Fruit fly (Drosophila melanogaster): ENCODE measurements around the gene Usp39.

Usp39 gene

DNA sequence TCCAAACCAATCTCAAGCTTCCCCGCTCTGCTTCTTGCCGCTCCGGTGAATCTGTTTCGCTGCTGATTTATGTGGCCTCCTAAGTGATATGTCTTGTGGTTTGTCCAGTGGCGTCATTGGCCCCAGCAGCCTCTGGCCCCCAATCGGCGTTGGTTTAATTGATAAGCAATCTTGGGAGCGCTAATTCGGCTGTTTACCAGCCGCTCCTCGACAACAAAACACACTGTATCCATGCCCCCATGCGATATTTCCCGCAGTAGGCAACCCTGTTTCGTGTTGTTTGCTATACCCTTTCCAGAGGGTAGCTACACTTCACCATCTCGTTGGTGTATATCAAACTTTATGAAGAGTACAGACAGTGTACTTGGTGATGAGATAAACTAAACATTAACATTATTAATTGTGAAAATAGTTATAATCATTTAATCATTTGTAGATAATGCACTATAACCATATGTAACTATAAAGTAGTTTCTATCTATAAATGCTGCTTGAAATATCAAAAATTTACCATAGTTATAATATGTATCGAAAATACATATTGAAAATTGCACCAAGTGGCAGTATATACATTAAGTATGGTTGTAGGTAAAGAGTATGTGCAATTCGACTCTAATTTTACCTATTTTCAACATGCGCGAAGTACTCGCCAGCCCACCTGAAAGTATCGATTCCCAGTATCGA, 9.5 kb upstream of the Usp39 start, which contains the start of gene shop (continued):
- TF ChIP-seq zfh1 (GFP tag; IDR thresholded peaks at IDR 0.05) (peak; percentile 76; the same call in 2 of the 3 replicates), Fer3 (tag; optimal IDR thresholded peaks at IDR 0.05) (peak; percentile 76), Mrtf (GFP tag; IDR thresholded peaks at IDR 0.05) (peak; percentile 51; the same call in 1 of the 3 replicates), slp2 (GFP tag; optimal IDR thresholded peaks at IDR 0.05) (peak; percentile 63), CG31388 (GFP tag; optimal IDR thresholded peaks at IDR 0.05) (peak; percentile 54), Doc3 (GFP tag; IDR thresholded peaks at IDR 0.05; ENCODE audit: partially characterized antibody) (peak; percentile 52), fd102C (GFP tag; optimal IDR thresholded peaks at IDR 0.05) (no peak), CG10565 (GFP tag; optimal IDR thresholded peaks at IDR 0.05) (peak; percentile 20), tx (GFP tag; optimal IDR thresholded peaks at IDR 0.05) (peak; percentile 66), CG2120 (GFP tag; optimal IDR thresholded peaks at IDR 0.05) (peak; percentile 91), nerfin-1 (tag; optimal IDR thresholded peaks at IDR 0.05) (peak; percentile 81), CG34422 (GFP tag; IDR thresholded peaks at IDR 0.05) (peak; percentile 96), CG8924 (tag; optimal IDR thresholded peaks at IDR 0.05) (peak; percentile 91), CG2129 (GFP tag; IDR thresholded peaks at IDR 0.05; ENCODE audit: partially characterized antibody) (no peak), Oli (tag; optimal IDR thresholded peaks at IDR 0.05) (peak; percentile 91), ranshi (GFP tag; IDR thresholded peaks at IDR 0.05) (peak; percentile 54; the same call in 1 of the 2 replicates), ssp (GFP tag; IDR thresholded peaks at IDR 0.05) (peak; percentile 65), CG6272 (GFP tag; IDR thresholded peaks at IDR 0.05) (0 out of 2 replicates have a peak, but pooled peaks have one; percentile 42), CG12299 (tag; optimal IDR thresholded peaks at IDR 0.05) (peak; percentile 78), crc (GFP tag; optimal IDR thresholded peaks at IDR 0.05) (peak; percentile 11), luna (GFP tag; optimal IDR thresholded peaks at IDR 0.05) (no peak), Ada2b (GFP tag; IDR thresholded peaks at IDR 0.05) (peak; percentile 51; the same call in 1 of the 2 replicates), crp (GFP tag; optimal IDR thresholded peaks at IDR 0.05) (peak in 1 of 2 experiments; percentile 34), Sox100B (GFP tag; optimal IDR thresholded peaks at IDR 0.05) (peak; percentile 92), eve (GFP tag; optimal IDR thresholded peaks at IDR 0.05) (no peak), Rfx (GFP tag; IDR thresholded peaks at IDR 0.05) (peak; percentile 82), CG11560 (tag; IDR thresholded peaks at IDR 0.05) (0 out of 3 replicates have a peak, but pooled peaks have one; percentile 29), tap (tag; optimal IDR thresholded peaks at IDR 0.05) (peak; percentile 72), CG10979 (tag; optimal IDR thresholded peaks at IDR 0.05) (peak; percentile 87), CHES-1-like (GFP tag; optimal IDR thresholded peaks at IDR 0.05) (peak; percentile 52), Scr (GFP tag; IDR thresholded peaks at IDR 0.05; ENCODE audit: partially characterized antibody) (peak; percentile 38), onecut (GFP tag; IDR thresholded peaks at IDR 0.05) (peak; percentile 60), Optix (GFP tag; IDR thresholded peaks at IDR 0.05) (no peak; the same call in 2 of the 3 replicates), trem (tag; optimal IDR thresholded peaks at IDR 0.05) (peak; percentile 68), al (GFP tag; IDR thresholded peaks at IDR 0.05) (peak; percentile 62), Dip2 (GFP tag; IDR thresholded peaks at IDR 0.05) (no peak), CG31441 (GFP tag; IDR thresholded peaks at IDR 0.05) (peak; percentile 94), ci (GFP tag; IDR thresholded peaks at IDR 0.05) (peak; percentile 74), Atf-2 (GFP tag; optimal IDR thresholded peaks at IDR 0.05) (peak; percentile 61), cwo (GFP tag; optimal IDR thresholded peaks at IDR 0.05) (peak; percentile 82), Sry-δ (GFP tag; optimal IDR thresholded peaks at IDR 0.05) (peak; percentile 37), CG12071 (GFP tag; optimal IDR thresholded peaks at IDR 0.05) (peak; percentile 58), Dad (GFP tag; optimal IDR thresholded peaks at IDR 0.05) (peak; percentile 21), MESR4 (GFP tag; optimal IDR thresholded peaks at IDR 0.05) (no peak), CG1832 (GFP tag; optimal IDR thresholded peaks at IDR 0.05) (no peak), sr (GFP tag; IDR thresholded peaks at IDR 0.05) (0 out of 3 replicates have a peak, but pooled peaks have one; percentile 34), toy (GFP tag; IDR thresholded peaks at IDR 0.05) (peak; percentile 22; the same call in 1 of the 2 replicates), HmgZ (tag; optimal IDR thresholded peaks at IDR 0.05) (peak; percentile 80), wek (GFP tag; optimal IDR thresholded peaks at IDR 0.05) (peak; percentile 46)
